Fruit fly (Drosophila melanogaster) whole organism, prepupa: ENCODE measurements around the gene tara.

Experiments
- CG11294 ChIP-seq: fragments of 200-800 bp; sonication (Bioruptor generic); IDR thresholded peaks from 2 replicates; pipeline ENCODE4 v1.3.6; 2022; ENCODE audit warnings: missing biosample characterization, missing genetic modification characterization
- CG4318 ChIP-seq: fragments of 200-800 bp; sonication (Bioruptor generic); optimal IDR thresholded peaks from 3 replicates; lab custom pipeline; 2017; ENCODE audit warnings: missing biosample characterization, mild to moderate bottlenecking, missing genetic modification characterization
- CG6163 ChIP-seq: fragments of 200-800 bp; sonication (Bioruptor generic); IDR thresholded peaks from 3 replicates; pipeline ENCODE4 v1.3.6; 2022; ENCODE audit warnings: missing biosample characterization, missing genetic modification characterization
- CG6792 ChIP-seq: fragments of 200-800 bp; sonication (Bioruptor generic); optimal IDR thresholded peaks from 3 replicates; lab custom pipeline; 2016; ENCODE audit warnings: missing biosample characterization, missing genetic modification characterization
- Eip75B ChIP-seq: fragments of 200-800 bp; sonication (Bioruptor generic); optimal IDR thresholded peaks from 3 replicates; lab custom pipeline; 2016; ENCODE audit warnings: missing biosample characterization, missing genetic modification characterization
- Eip93F ChIP-seq: fragments of 200-800 bp; sonication (Bioruptor generic); optimal IDR thresholded peaks from 2 replicates; lab custom pipeline; 2016; ENCODE audit warnings: missing biosample characterization, mild to moderate bottlenecking, missing genetic modification characterization
- Gug ChIP-seq: fragments of 200-800 bp; sonication (Bioruptor generic); IDR thresholded peaks from 2 replicates; pipeline ENCODE4 v1.3.6; 2022; ENCODE audit warnings: missing biosample characterization, missing genetic modification characterization
- Sox102F ChIP-seq: fragments of 200-800 bp; sonication (Bioruptor generic); optimal IDR thresholded peaks from 2 replicates; lab custom pipeline; 2016; ENCODE audit warnings: missing biosample characterization, mild to moderate bottlenecking, missing genetic modification characterization
- cyc ChIP-seq: fragments of 200-800 bp; sonication (Bioruptor generic); optimal IDR thresholded peaks from 3 replicates; lab custom pipeline; 2016; ENCODE audit warnings: missing biosample characterization, missing genetic modification characterization
- dsx ChIP-seq: fragments of 200-800 bp; optimal IDR thresholded peaks from 3 replicates; lab custom pipeline; 2019; ENCODE audit warnings: missing biosample characterization, mild to moderate bottlenecking, missing genetic modification characterization, moderate library complexity; ENCODE audit not compliant: poor library complexity, severe bottlenecking
- esn ChIP-seq: fragments of 200-800 bp; sonication (Bioruptor generic); optimal IDR thresholded peaks from 2 replicates; lab custom pipeline; 2016; ENCODE audit warnings: missing biosample characterization, mild to moderate bottlenecking, missing genetic modification characterization, moderate library complexity
- salr ChIP-seq, 2 experiments: fragments of 200-800 bp; sonication (Bioruptor generic); optimal IDR thresholded peaks; 3 replicates each; lab custom pipeline; 2016 to 2018; ENCODE audit warnings: missing biosample characterization in 2 of 2, missing genetic modification characterization in 2 of 2, mild to moderate bottlenecking in 1 of 2

dm6 chr3R:16235941-16236712 is 10.7 kb downstream of the tara start:
- TF ChIP-seq CG11294 (no peak), Eip75B (no peak), CG6792 (GFP tag; lab: Kevin White, UChicago) (peak; percentile 67), Sox102F (peak; percentile 45), Eip93F (GFP tag; lab: Kevin White, UChicago) (peak; percentile 32), CG4318 (GFP tag; lab: Kevin White, UChicago) (peak; percentile 95), Gug (GFP tag; lab: Robert Waterston, UW) (no peak), CG6163 (GFP tag; lab: Robert Waterston, UW) (no peak), dsx (peak; percentile 14), cyc (GFP tag; lab: Kevin White, UChicago) (peak; percentile 64), salr (GFP tag; optimal IDR thresholded peaks at IDR 0.05; lab: Kevin White, UChicago) (peak; percentile 41 to 83), esn (peak; percentile 86)
